Fruit fly (Drosophila melanogaster): Measurements from ENCODE around the gene Vps13B.

Vps13B gene

dm6 chr3R:29995035-29995434 lies 59.3 kb downstream of the Vps13B start, which contains the start of the genes CG7903 and Sas-6 (continued):
- TF ChIP-seq pnt (GFP tag; optimal IDR thresholded peaks at IDR 0.05) (no peak), MBD-R2 (GFP tag; IDR thresholded peaks at IDR 0.05) (peak; percentile 94), CG11560 (tag; IDR thresholded peaks at IDR 0.05) (no peak), ind (GFP tag; optimal IDR thresholded peaks at IDR 0.05) (no peak), btn (GFP tag; optimal IDR thresholded peaks at IDR 0.05) (no peak), CG4617 (GFP tag; optimal IDR thresholded peaks at IDR 0.05; ENCODE audit: borderline replicate concordance) (peak; percentile 81), Ets97D (GFP tag; optimal IDR thresholded peaks at IDR 0.05) (no peak), CG15514 (GFP tag; optimal IDR thresholded peaks at IDR 0.05) (peak; percentile 65), CG13287 (GFP tag; IDR thresholded peaks at IDR 0.05; ENCODE audit: partially characterized antibody) (peak; percentile 82), chinmo (GFP tag; IDR thresholded peaks at IDR 0.05; ENCODE audit: partially characterized antibody) (peak; percentile 65; the same call in 1 of the 4 replicates), CG14860 (GFP tag; IDR thresholded peaks at IDR 0.05; ENCODE audit: partially characterized antibody) (peak; percentile 61), amos (GFP tag; IDR thresholded peaks at IDR 0.05; ENCODE audit: partially characterized antibody) (peak; percentile 78), CG32772 (GFP tag; IDR thresholded peaks at IDR 0.05) (no peak; the same call in 1 of the 2 replicates), pum (GFP tag; optimal IDR thresholded peaks at IDR 0.05) (no peak), slp2 (GFP tag; optimal IDR thresholded peaks at IDR 0.05) (no peak), CG30403 (GFP tag; optimal IDR thresholded peaks at IDR 0.05) (peak; percentile 2), chif (GFP tag; optimal IDR thresholded peaks at IDR 0.05) (no peak), run (tag; optimal IDR thresholded peaks at IDR 0.05) (no peak), nom (GFP tag; optimal IDR thresholded peaks at IDR 0.05) (no peak), Xrp1 (GFP tag; IDR thresholded peaks at IDR 0.05) (no peak), nerfin-2 (GFP tag; IDR thresholded peaks at IDR 0.05; ENCODE audit: partially characterized antibody) (peak; percentile 56; the same call in 1 of the 2 replicates), CG34224 (GFP tag; IDR thresholded peaks at IDR 0.05; ENCODE audit: partially characterized antibody) (peak; percentile 76), Meics (GFP tag; optimal IDR thresholded peaks at IDR 0.05) (peak; percentile 92), sna (GFP tag; IDR thresholded peaks at IDR 0.05; ENCODE audit: partially characterized antibody) (peak; percentile 60), Spps (tag; optimal IDR thresholded peaks at IDR 0.05) (no peak), cato (GFP tag; optimal IDR thresholded peaks at IDR 0.05; ENCODE audit: borderline replicate concordance) (no peak), zen2 (GFP tag; IDR thresholded peaks at IDR 0.05; ENCODE audit: partially characterized antibody) (peak; percentile 48; the same call in 1 of the 3 replicates), Opbp (GFP tag; IDR thresholded peaks at IDR 0.05; ENCODE audit: partially characterized antibody) (peak; percentile 60; the same call in 1 of the 3 replicates), stwl (tag; optimal IDR thresholded peaks at IDR 0.05) (peak; percentile 56), trem (tag; optimal IDR thresholded peaks at IDR 0.05) (peak; percentile 33), shn (GFP tag; optimal IDR thresholded peaks at IDR 0.05) (no peak), hbn (GFP tag; IDR thresholded peaks at IDR 0.05; ENCODE audit: partially characterized antibody) (peak; percentile 72), CG15269 (tag; optimal IDR thresholded peaks at IDR 0.05) (no peak), en (GFP tag; optimal IDR thresholded peaks at IDR 0.05) (no peak), CG16813 (GFP tag; IDR thresholded peaks at IDR 0.05; ENCODE audit: partially characterized antibody) (peak; percentile 69), CG42726 (GFP tag; IDR thresholded peaks at IDR 0.05; ENCODE audit: partially characterized antibody) (peak; percentile 77), Aef1 (GFP tag; IDR thresholded peaks at IDR 0.05) (no peak), Trl (optimal IDR thresholded peaks at IDR 0.05) (no peak), Trl (GFP tag; optimal IDR thresholded peaks at IDR 0.05) (peak; percentile 9), D19B (GFP tag; optimal IDR thresholded peaks at IDR 0.05) (no peak), croc (GFP tag; conservative IDR thresholded peaks at IDR 0.05) (no peak), luna (GFP tag; optimal IDR thresholded peaks at IDR 0.05) (no peak), CG6854 (GFP tag; optimal IDR thresholded peaks at IDR 0.05) (no peak), CG1832 (GFP tag; optimal IDR thresholded peaks at IDR 0.05) (no peak), scrt (GFP tag; optimal IDR thresholded peaks at IDR 0.05) (no peak), CG10267 (tag; optimal IDR thresholded peaks at IDR 0.05) (peak; percentile 2), Doc3 (GFP tag; IDR thresholded peaks at IDR 0.05; ENCODE audit: partially characterized antibody) (peak; percentile 60; the same call in 2 of the 3 replicates), HmgZ (tag; optimal IDR thresholded peaks at IDR 0.05) (peak; percentile 33), sug (tag; optimal IDR thresholded peaks at IDR 0.05) (no peak)

Measured in whole organism, embryonic.